Fruit fly (Drosophila melanogaster): ENCODE data around the gene PpD3.

The PpD3 gene

dm6 chr3R:9733150-9733549 lies 14.5 kb upstream of the PpD3 start, which contains the start of gene alphaTub85E:
Gene alphaTub85E (minus strand): TSS chr3R:9733250.
- TF ChIP-seq CG14711 (tag; optimal IDR thresholded peaks at IDR 0.05) = no peak
- TF ChIP-seq pad (GFP tag; optimal IDR thresholded peaks at IDR 0.05) = no peak
- TF ChIP-seq CG7101 (tag; optimal IDR thresholded peaks at IDR 0.05) = no peak
- no peak for TF ChIP-seq tj (GFP tag; optimal IDR thresholded peaks at IDR 0.05)
- TF ChIP-seq cnc (optimal IDR thresholded peaks at IDR 0.05) = no peak
- no peak for TF ChIP-seq kay (GFP tag; ENCODE audit: borderline replicate concordance)
- TF ChIP-seq Clk (GFP tag; optimal IDR thresholded peaks at IDR 0.05) = no peak
- TF ChIP-seq CG11617 (GFP tag; optimal IDR thresholded peaks at IDR 0.05) = no peak

- TF ChIP-seq Crg-1 (GFP tag; optimal IDR thresholded peaks at IDR 0.05) = no peak
- no peak for TF ChIP-seq cic (GFP tag; optimal IDR thresholded peaks at IDR 0.05)
- no peak for TF ChIP-seq CG12768 (GFP tag; optimal IDR thresholded peaks at IDR 0.05)
- no peak for TF ChIP-seq bab1 (GFP tag; optimal IDR thresholded peaks at IDR 0.05)
- TF ChIP-seq CG7045 (GFP tag; optimal IDR thresholded peaks at IDR 0.05) = no peak
- TF ChIP-seq toe (GFP tag; optimal IDR thresholded peaks at IDR 0.05) = no peak
- TF ChIP-seq Hr96 (GFP tag; optimal IDR thresholded peaks at IDR 0.05) = no peak
- no peak for TF ChIP-seq CG11617 (GFP tag; optimal IDR thresholded peaks at IDR 0.05)
- TF ChIP-seq pad (GFP tag; optimal IDR thresholded peaks at IDR 0.05) = no peak
- no peak for TF ChIP-seq CG1620 (GFP tag; optimal IDR thresholded peaks at IDR 0.05)
- no peak for TF ChIP-seq CG14711 (tag; optimal IDR thresholded peaks at IDR 0.05)
- TF ChIP-seq tj (GFP tag; optimal IDR thresholded peaks at IDR 0.05) = no peak
- no peak for TF ChIP-seq CG5204 (GFP tag; optimal IDR thresholded peaks at IDR 0.05)
- TF ChIP-seq CG33017 (tag; optimal IDR thresholded peaks at IDR 0.05) = no peak
- TF ChIP-seq kay (GFP tag; ENCODE audit: borderline replicate concordance) = no peak
- no peak for TF ChIP-seq Clk (GFP tag; optimal IDR thresholded peaks at IDR 0.05)
- TF ChIP-seq cnc (optimal IDR thresholded peaks at IDR 0.05) = no peak
- no peak for TF ChIP-seq CG7101 (tag; optimal IDR thresholded peaks at IDR 0.05)
- no peak for TF ChIP-seq ovo (GFP tag; optimal IDR thresholded peaks at IDR 0.05)
- no peak for TF ChIP-seq Mnt (GFP tag; optimal IDR thresholded peaks at IDR 0.05)
Measured at dm6 chr3R:9735151-9735550, 12.5 kb upstream of the PpD3 start.

- no peak for TF ChIP-seq cnc (optimal IDR thresholded peaks at IDR 0.05)
- TF ChIP-seq kay (GFP tag; ENCODE audit: borderline replicate concordance) = peak; percentile 27
Measured at dm6 chr3R:9739793-9740192, 7.9 kb upstream of the PpD3 start, which contains the start of gene side-VII. Gene side-VII (minus strand): TSS chr3R:9739979.

- TF ChIP-seq CG14711 (tag; optimal IDR thresholded peaks at IDR 0.05) = no peak
- no peak for TF ChIP-seq CG33017 (tag; optimal IDR thresholded peaks at IDR 0.05)
- peak; percentile 10 for TF ChIP-seq CG11617 (GFP tag; optimal IDR thresholded peaks at IDR 0.05)
- TF ChIP-seq CG7101 (tag; optimal IDR thresholded peaks at IDR 0.05) = peak; percentile 2
- peak; percentile 58 for TF ChIP-seq kay (GFP tag; ENCODE audit: borderline replicate concordance)
- peak; percentile 12 for TF ChIP-seq Mnt (GFP tag; optimal IDR thresholded peaks at IDR 0.05)
Measured at dm6 chr3R:9740713-9741112, 7.0 kb upstream of the PpD3 start, which contains the start of gene Pnn. Gene Pnn (plus strand): TSS chr3R:9740899.

- no peak for TF ChIP-seq kay (GFP tag; ENCODE audit: borderline replicate concordance)
- TF ChIP-seq Crg-1 (GFP tag; optimal IDR thresholded peaks at IDR 0.05) = no peak
- no peak for TF ChIP-seq Clk (GFP tag; optimal IDR thresholded peaks at IDR 0.05)
- TF ChIP-seq cic (GFP tag; optimal IDR thresholded peaks at IDR 0.05) = no peak
- no peak for TF ChIP-seq tj (GFP tag; optimal IDR thresholded peaks at IDR 0.05)
Measured at dm6 chr3R:9743217-9743616, 4.5 kb upstream of the PpD3 start, which contains the start of gene CG31415. Gene CG31415 (plus strand): TSS chr3R:9743517.

- TF ChIP-seq Crg-1 (GFP tag; optimal IDR thresholded peaks at IDR 0.05) (no peak), CG14711 (tag; optimal IDR thresholded peaks at IDR 0.05) (no peak), pad (GFP tag; optimal IDR thresholded peaks at IDR 0.05) (no peak), CG12768 (GFP tag; optimal IDR thresholded peaks at IDR 0.05) (no peak), tj (GFP tag; optimal IDR thresholded peaks at IDR 0.05) (no peak), CG5204 (GFP tag; optimal IDR thresholded peaks at IDR 0.05) (no peak), kay (GFP tag; ENCODE audit: borderline replicate concordance) (no peak), CG7045 (GFP tag; optimal IDR thresholded peaks at IDR 0.05) (no peak), Hr96 (GFP tag; optimal IDR thresholded peaks at IDR 0.05) (no peak), bab1 (GFP tag; optimal IDR thresholded peaks at IDR 0.05) (no peak), Clk (GFP tag; optimal IDR thresholded peaks at IDR 0.05) (no peak), cic (GFP tag; optimal IDR thresholded peaks at IDR 0.05) (no peak), CG7101 (tag; optimal IDR thresholded peaks at IDR 0.05) (no peak), CG11617 (GFP tag; optimal IDR thresholded peaks at IDR 0.05) (no peak)
Measured at dm6 chr3R:9743995-9744394, 3.7 kb upstream of the PpD3 start.

- no peak for TF ChIP-seq CG12768 (GFP tag; optimal IDR thresholded peaks at IDR 0.05)
- no peak for TF ChIP-seq CG11617 (GFP tag; optimal IDR thresholded peaks at IDR 0.05)
- no peak for TF ChIP-seq tj (GFP tag; optimal IDR thresholded peaks at IDR 0.05)
- no peak for TF ChIP-seq cic (GFP tag; optimal IDR thresholded peaks at IDR 0.05)
- TF ChIP-seq kay (GFP tag; ENCODE audit: borderline replicate concordance) = no peak
- no peak for TF ChIP-seq toe (GFP tag; optimal IDR thresholded peaks at IDR 0.05)
- no peak for TF ChIP-seq CG1620 (GFP tag; optimal IDR thresholded peaks at IDR 0.05)
- TF ChIP-seq CG33017 (tag; optimal IDR thresholded peaks at IDR 0.05) = no peak
- no peak for TF ChIP-seq bab1 (GFP tag; optimal IDR thresholded peaks at IDR 0.05)
- no peak for TF ChIP-seq CG7101 (tag; optimal IDR thresholded peaks at IDR 0.05)
- TF ChIP-seq Hr96 (GFP tag; optimal IDR thresholded peaks at IDR 0.05) = no peak
- TF ChIP-seq Crg-1 (GFP tag; optimal IDR thresholded peaks at IDR 0.05) = no peak
- no peak for TF ChIP-seq Mnt (GFP tag; optimal IDR thresholded peaks at IDR 0.05)
- no peak for TF ChIP-seq CG5204 (GFP tag; optimal IDR thresholded peaks at IDR 0.05)
- TF ChIP-seq Clk (GFP tag; optimal IDR thresholded peaks at IDR 0.05) = no peak
- no peak for TF ChIP-seq pad (GFP tag; optimal IDR thresholded peaks at IDR 0.05)
Measured at dm6 chr3R:9745442-9745841, 2.2 kb upstream of the PpD3 start.

Measured in whole organism, adult.